Worm (Caenorhabditis elegans): Measurements from ENCODE around the gene his-69.

DNA sequence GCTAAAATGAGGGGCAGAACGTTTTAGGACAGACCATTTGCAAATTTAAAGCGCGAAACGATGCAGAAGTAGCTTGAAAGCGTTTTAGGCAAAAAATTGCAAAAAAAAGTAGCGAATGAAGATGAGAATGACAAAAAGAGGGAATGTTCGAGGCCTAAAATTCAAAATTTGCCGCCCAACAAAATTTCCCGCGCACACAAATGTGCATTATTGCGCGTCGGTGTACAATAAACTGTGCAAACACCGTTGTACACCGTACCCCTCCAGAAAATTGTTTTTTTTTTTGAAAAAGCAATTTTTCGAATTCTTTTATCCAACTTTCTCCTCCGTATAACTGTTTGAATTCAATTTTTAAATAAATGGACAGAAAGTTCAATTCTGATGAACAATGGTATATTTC lies 38.7 kb downstream of the his-69 start, which contains the start of gene snpc-3.4:
- TF ChIP-seq mdl-1 (tag; optimal IDR thresholded peaks at IDR 0.05) (no peak), elt-1 (tag; optimal IDR thresholded peaks at IDR 0.05) (no peak), nhr-237 (tag; optimal IDR thresholded peaks at IDR 0.05) (no peak), nhr-11 (tag; optimal IDR thresholded peaks at IDR 0.05) (no peak)
